Fruit fly (Drosophila melanogaster): ENCODE data around the gene arx.

DNA sequence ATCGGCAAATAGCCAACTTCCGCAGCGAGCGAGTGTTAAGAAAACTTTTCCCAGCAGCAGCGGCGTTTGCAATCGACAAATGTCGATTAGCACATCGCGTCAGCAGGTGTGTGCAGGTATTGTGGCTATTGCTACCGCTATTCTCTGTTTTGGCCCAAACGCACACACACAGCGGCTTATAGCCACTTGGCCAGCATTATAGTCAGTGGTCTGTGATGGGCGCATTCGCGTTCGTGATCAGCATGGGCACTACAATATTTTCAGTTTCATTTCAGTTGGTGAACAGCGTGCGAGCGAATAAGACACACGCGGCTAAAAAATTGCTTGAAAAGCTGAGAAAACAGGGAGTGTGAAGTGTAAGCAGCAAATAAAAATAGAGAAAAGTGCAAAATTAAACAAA lies 49.0 kb upstream of the arx start, which contains the start of gene CG6836:
- TF ChIP-seq Sin3A (optimal IDR thresholded peaks at IDR 0.05), result no peak
- TF ChIP-seq insv (optimal IDR thresholded peaks at IDR 0.05), result no peak
- no peak for TF ChIP-seq psq (optimal IDR thresholded peaks at IDR 0.05)
- no peak for TF ChIP-seq ttk (optimal IDR thresholded peaks at IDR 0.05)
